Fruit fly (Drosophila melanogaster) whole organism, embryonic: Measurements from ENCODE around the gene CG13409.

Experiments
- Antp ChIP-seq: fragments of 200-800 bp; sonication (Bioruptor generic); optimal IDR thresholded peaks from 3 replicates; lab custom pipeline; 2016; ENCODE audit warnings: missing biosample characterization, missing genetic modification characterization
- CG11560 ChIP-seq: fragments of 200-800 bp; sonication (Bioruptor generic); IDR thresholded peaks from 3 replicates; pipeline ENCODE4 v1.3.6; 2022; ENCODE audit warnings: missing biosample characterization, missing genetic modification characterization
- CG12104 ChIP-seq: fragments of 200-800 bp; sonication (Bioruptor generic); optimal IDR thresholded peaks from 3 replicates; lab custom pipeline; 2016; ENCODE audit warnings: missing biosample characterization, missing genetic modification characterization
- CG12299 ChIP-seq: fragments of 200-800 bp; sonication (Bioruptor generic); optimal IDR thresholded peaks from 2 replicates; lab custom pipeline; 2018; ENCODE audit warnings: missing biosample characterization, mild to moderate bottlenecking, missing genetic modification characterization
- CG1233 ChIP-seq: fragments of 200-800 bp; sonication (Bioruptor generic); optimal IDR thresholded peaks from 4 replicates; lab custom pipeline; 2018; ENCODE audit warnings: missing biosample characterization, mild to moderate bottlenecking, missing genetic modification characterization
- CG12391 ChIP-seq: fragments of 200-800 bp; sonication (Bioruptor generic); optimal IDR thresholded peaks from 3 replicates; lab custom pipeline; 2018; ENCODE audit warnings: missing biosample characterization, mild to moderate bottlenecking, missing genetic modification characterization, moderate library complexity
- CG13287 ChIP-seq: fragments of 200-800 bp; sonication (Bioruptor generic); IDR thresholded peaks from 2 replicates; pipeline ENCODE4 v1.3.6; 2022; ENCODE audit warnings: missing biosample characterization, missing genetic modification characterization; ENCODE audit not compliant: partially characterized antibody
- CG13624 ChIP-seq: fragments of 200-800 bp; sonication (Bioruptor generic); optimal IDR thresholded peaks from 2 replicates; lab custom pipeline; 2016; ENCODE audit warnings: missing biosample characterization, missing genetic modification characterization
- CG14441 ChIP-seq: fragments of 200-800 bp; sonication (Bioruptor generic); IDR thresholded peaks from 2 replicates; pipeline ENCODE4 v1.3.6; 2022; ENCODE audit warnings: missing biosample characterization, missing genetic modification characterization
- CG16813 ChIP-seq: fragments of 200-800 bp; sonication (Bioruptor generic); IDR thresholded peaks from 3 replicates; pipeline ENCODE4 v1.3.6; 2022; ENCODE audit warnings: missing biosample characterization, missing genetic modification characterization; ENCODE audit not compliant: partially characterized antibody
- CG17328 ChIP-seq: fragments of 200-800 bp; sonication (Bioruptor generic); IDR thresholded peaks from 2 replicates; pipeline ENCODE4 v1.3.6; 2022; ENCODE audit warnings: missing biosample characterization, missing genetic modification characterization
- CG17359 ChIP-seq: fragments of 200-800 bp; sonication (Bioruptor generic); optimal IDR thresholded peaks from 3 replicates; lab custom pipeline; 2018; ENCODE audit warnings: missing biosample characterization, mild to moderate bottlenecking, missing genetic modification characterization, moderate library complexity
- CG17385 ChIP-seq: fragments of 200-800 bp; sonication (Bioruptor generic); optimal IDR thresholded peaks from 3 replicates; lab custom pipeline; 2018; ENCODE audit warnings: missing biosample characterization, mild to moderate bottlenecking, missing genetic modification characterization
- CG2120 ChIP-seq: fragments of 200-800 bp; sonication (Bioruptor generic); optimal IDR thresholded peaks from 3 replicates; lab custom pipeline; 2016; ENCODE audit warnings: missing biosample characterization, missing genetic modification characterization
- CG32532 ChIP-seq: fragments of 200-800 bp; sonication (Bioruptor generic); IDR thresholded peaks from 2 replicates; pipeline ENCODE4 v1.3.6; 2022; ENCODE audit warnings: missing biosample characterization, missing genetic modification characterization
- CG4424 ChIP-seq: fragments of 200-800 bp; sonication (Bioruptor generic); optimal IDR thresholded peaks from 3 replicates; lab custom pipeline; 2016; ENCODE audit warnings: missing biosample characterization, missing genetic modification characterization
- CG6813 ChIP-seq: fragments of 200-800 bp; sonication (Bioruptor generic); optimal IDR thresholded peaks from 2 replicates; lab custom pipeline; 2017; ENCODE audit warnings: missing biosample characterization, missing genetic modification characterization, mild to moderate bottlenecking, moderate library complexity, missing genetic modification reagents
- CG7556 ChIP-seq: fragments of 200-800 bp; sonication (Bioruptor generic); optimal IDR thresholded peaks from 2 replicates; lab custom pipeline; 2017; ENCODE audit warnings: missing biosample characterization, mild to moderate bottlenecking, missing genetic modification characterization
- CG7839 ChIP-seq: fragments of 200-800 bp; sonication (Bioruptor generic); optimal IDR thresholded peaks from 3 replicates; lab custom pipeline; 2018; ENCODE audit warnings: missing biosample characterization, mild to moderate bottlenecking, missing genetic modification characterization, moderate library complexity
- CG8290 ChIP-seq, 3 experiments: fragments of 200-800 bp; sonication (Bioruptor generic); optimal IDR thresholded peaks; 2 replicates each; lab custom pipeline; 2016 to 2019; ENCODE audit warnings: missing biosample characterization in 3 of 3, missing genetic modification characterization in 3 of 3, mild to moderate bottlenecking in 2 of 3, moderate library complexity in 1 of 3
- Doc3 ChIP-seq: fragments of 200-800 bp; sonication (Bioruptor generic); IDR thresholded peaks from 3 replicates; pipeline ENCODE4 v1.3.6; 2022; ENCODE audit warnings: missing biosample characterization, missing genetic modification characterization; ENCODE audit not compliant: partially characterized antibody
- Fer3 ChIP-seq: fragments of 200-800 bp; sonication (Bioruptor generic); optimal IDR thresholded peaks from 2 replicates; lab custom pipeline; 2018; ENCODE audit warnings: missing biosample characterization, mild to moderate bottlenecking, missing genetic modification characterization, moderate library complexity
- H2.0 ChIP-seq: fragments of 200-800 bp; sonication (Bioruptor generic); IDR thresholded peaks from 2 replicates; pipeline ENCODE4 v1.3.6; 2022; ENCODE audit warnings: missing biosample characterization, missing genetic modification characterization
- Hr51 ChIP-seq, 2 experiments: fragments of 200-800 bp; sonication (Bioruptor generic); optimal IDR thresholded peaks; 2 replicates in 1 of 2; 3 replicates in 1 of 2; lab custom pipeline; 2016 to 2018; ENCODE audit warnings: missing biosample characterization in 2 of 2, missing genetic modification characterization in 2 of 2, mild to moderate bottlenecking in 1 of 2, moderate library complexity in 1 of 2
- Med ChIP-seq: fragments of 200-800 bp; sonication (Bioruptor generic); peaks from one replicate; lab custom pipeline; 2016; ENCODE audit warnings: missing biosample characterization, missing genetic modification characterization, mild to moderate bottlenecking, inconsistent platforms, moderate library complexity
- Oli ChIP-seq: fragments of 200-800 bp; sonication (Bioruptor generic); optimal IDR thresholded peaks from 2 replicates; lab custom pipeline; 2018; ENCODE audit warnings: missing biosample characterization, mild to moderate bottlenecking, missing genetic modification characterization, moderate library complexity
- Pdp1 ChIP-seq, 2 experiments: fragments of 200-800 bp; sonication (Bioruptor generic); optimal IDR thresholded peaks; 3 replicates each; lab custom pipeline; 2016; ENCODE audit warnings: missing biosample characterization in 2 of 2, missing genetic modification characterization in 2 of 2, mild to moderate bottlenecking in 1 of 2, moderate library complexity in 1 of 2
- Xrp1 ChIP-seq: fragments of 200-800 bp; sonication (Bioruptor generic); IDR thresholded peaks from 2 replicates; pipeline ENCODE4 v1.3.6; 2022; ENCODE audit warnings: missing biosample characterization, missing genetic modification characterization
- ara ChIP-seq: fragments of 200-800 bp; sonication (Bioruptor generic); IDR thresholded peaks from 2 replicates; pipeline ENCODE4 v1.3.6; 2022; ENCODE audit warnings: missing biosample characterization, missing genetic modification characterization
- ato ChIP-seq: fragments of 200-800 bp; sonication (Bioruptor generic); IDR thresholded peaks from 2 replicates; pipeline ENCODE4 v1.3.6; 2022; ENCODE audit warnings: missing biosample characterization, missing genetic modification characterization; ENCODE audit not compliant: partially characterized antibody
- bsh ChIP-seq, 2 experiments: fragments of 200-800 bp; sonication (Bioruptor generic); optimal IDR thresholded peaks; 2 replicates each; lab custom pipeline; 2017 to 2018; ENCODE audit warnings: mild to moderate bottlenecking in 2 of 2, missing biosample characterization in 2 of 2, missing genetic modification characterization in 2 of 2, moderate library complexity in 1 of 2
- crol ChIP-seq: fragments of 200-800 bp; sonication (Bioruptor generic); IDR thresholded peaks from 2 replicates; pipeline ENCODE4 v1.3.6; 2022; ENCODE audit warnings: missing biosample characterization, missing genetic modification characterization
- crp ChIP-seq, 2 experiments: fragments of 200-800 bp; sonication (Bioruptor generic); optimal IDR thresholded peaks; 2 replicates in 1 of 2; 3 replicates in 1 of 2; lab custom pipeline; 2017; ENCODE audit warnings: missing biosample characterization in 2 of 2, missing genetic modification characterization in 2 of 2, mild to moderate bottlenecking in 1 of 2, moderate library complexity in 1 of 2
- dimm ChIP-seq: fragments of 200-800 bp; sonication (Bioruptor generic); IDR thresholded peaks from 2 replicates; pipeline ENCODE4 v1.3.6; 2022; ENCODE audit warnings: missing biosample characterization, missing genetic modification characterization
- her ChIP-seq: fragments of 200-800 bp; sonication (Bioruptor generic); optimal IDR thresholded peaks from 2 replicates; lab custom pipeline; 2016; ENCODE audit warnings: missing biosample characterization, missing genetic modification characterization
- hkb ChIP-seq, 2 experiments: fragments of 200-800 bp in 1 of 2; fragments of >200 bp in 1 of 2; sonication (Bioruptor generic) in 1 of 2; IDR thresholded peaks in 1 of 2; optimal IDR thresholded peaks in 1 of 2; 2 replicates each; pipeline versions ENCODE4 v1.3.6 to Lab custom; 2017 to 2022; ENCODE audit warnings: missing biosample characterization in 1 of 2, missing genetic modification characterization in 1 of 2
- ind ChIP-seq: fragments of 200-800 bp; sonication (Bioruptor generic); optimal IDR thresholded peaks from 3 replicates; lab custom pipeline; 2016; ENCODE audit warnings: missing biosample characterization, missing genetic modification characterization
- jing ChIP-seq: fragments of 200-800 bp; sonication (Bioruptor generic); optimal IDR thresholded peaks from 2 replicates; lab custom pipeline; 2018; ENCODE audit warnings: missing biosample characterization, mild to moderate bottlenecking, missing genetic modification characterization
- lilli ChIP-seq: fragments of 200-800 bp; sonication (Bioruptor generic); optimal IDR thresholded peaks from 3 replicates; lab custom pipeline; 2016; ENCODE audit warnings: missing biosample characterization, missing genetic modification characterization
- lov ChIP-seq, 2 experiments: fragments of 200-800 bp in 1 of 2; fragments of >200 bp in 1 of 2; sonication (Bioruptor generic) in 1 of 2; IDR thresholded peaks in 1 of 2; optimal IDR thresholded peaks in 1 of 2; 2 replicates in 1 of 2; 3 replicates in 1 of 2; pipeline versions ENCODE4 v1.3.6 to Lab custom; 2017 to 2022; ENCODE audit warnings: missing biosample characterization in 1 of 2, missing genetic modification characterization in 1 of 2
- luna ChIP-seq: fragments of 200-800 bp; sonication (Bioruptor generic); optimal IDR thresholded peaks from 2 replicates; lab custom pipeline; 2016; ENCODE audit warnings: missing biosample characterization, missing genetic modification characterization
- mam ChIP-seq: fragments of 200-800 bp; sonication (Bioruptor generic); optimal IDR thresholded peaks from 3 replicates; lab custom pipeline; 2016; ENCODE audit warnings: missing biosample characterization, missing genetic modification characterization
- pzg ChIP-seq: fragments of 200-800 bp; sonication (Bioruptor generic); optimal IDR thresholded peaks from 3 replicates; lab custom pipeline; 2018; ENCODE audit warnings: missing biosample characterization, mild to moderate bottlenecking, missing genetic modification characterization, moderate library complexity
- row ChIP-seq: fragments of 200-800 bp; sonication (Bioruptor generic); IDR thresholded peaks from 3 replicates; pipeline ENCODE4 v1.3.6; 2022; ENCODE audit warnings: missing biosample characterization, missing genetic modification characterization
- sima ChIP-seq: fragments of 200-800 bp; sonication (Bioruptor generic); optimal IDR thresholded peaks from 2 replicates; lab custom pipeline; 2016; ENCODE audit warnings: missing biosample characterization, missing genetic modification characterization
- so ChIP-seq: fragments of 200-800 bp; sonication (Bioruptor generic); IDR thresholded peaks from 3 replicates; pipeline ENCODE4 v1.3.6; 2022; ENCODE audit warnings: missing biosample characterization, missing genetic modification characterization
- sob ChIP-seq: fragments of 200-800 bp; sonication (Bioruptor generic); IDR thresholded peaks from 2 replicates; pipeline ENCODE4 v1.3.6; 2022; ENCODE audit warnings: missing biosample characterization, missing genetic modification characterization
- zfh2 ChIP-seq: fragments of 200-800 bp; sonication (Bioruptor generic); optimal IDR thresholded peaks from 2 replicates; lab custom pipeline; 2016; ENCODE audit warnings: missing biosample characterization, missing genetic modification characterization

CG13409 gene

dm6 chr3R:22025320-22025719 lies 6.4 kb downstream of the CG13409 start, which contains the start of gene CG6028 (continued):
- TF ChIP-seq CG1233 = peak; percentile 4
- peak in 1 of 2 experiments; percentile 6 for TF ChIP-seq Hr51 (GFP tag; optimal IDR thresholded peaks at IDR 0.05; lab: Kevin White, UChicago)
- peak in 1 of 2 experiments; percentile 13 for TF ChIP-seq crp (GFP tag; optimal IDR thresholded peaks at IDR 0.05; lab: Kevin White, UChicago)
- TF ChIP-seq Xrp1 (GFP tag; lab: Robert Waterston, UW) = peak; percentile 46
- no peak for TF ChIP-seq ato (GFP tag; lab: Robert Waterston, UW)
- peak in 1 of 2 experiments; percentile 92 for TF ChIP-seq Pdp1 (GFP tag; optimal IDR thresholded peaks at IDR 0.05; lab: Kevin White, UChicago)
- peak; percentile 6 for TF ChIP-seq CG17359 (tag; lab: Kevin White, UChicago)
- no peak for TF ChIP-seq CG13624 (GFP tag; lab: Kevin White, UChicago)
- TF ChIP-seq CG32532 (GFP tag; lab: Robert Waterston, UW) = peak; percentile 63
- peak; percentile 52 for TF ChIP-seq sob (GFP tag; lab: Robert Waterston, UW)
- TF ChIP-seq so = 0 out of 3 replicates have a peak, but pooled peaks have one; percentile 26
- peak; percentile 28 for TF ChIP-seq zfh2 (GFP tag; lab: Kevin White, UChicago)
- TF ChIP-seq dimm = no peak
- no peak for TF ChIP-seq CG12299
- no peak for TF ChIP-seq CG11560 (tag; lab: Robert Waterston, UW)
- no peak for TF ChIP-seq CG6813 (GFP tag; lab: Kevin White, UChicago)
- TF ChIP-seq ind (GFP tag; lab: Kevin White, UChicago) = peak; percentile 12
- TF ChIP-seq CG7556 (GFP tag; lab: Kevin White, UChicago) = peak; percentile 6
- TF ChIP-seq CG17385 (GFP tag; lab: Kevin White, UChicago) = peak; percentile 5
- TF ChIP-seq CG4424 (GFP tag; lab: Kevin White, UChicago) = peak; percentile 20
- TF ChIP-seq luna = no peak
- TF ChIP-seq bsh (GFP tag; optimal IDR thresholded peaks at IDR 0.05; lab: Kevin White, UChicago) = peak in 1 of 2 experiments; percentile 17
- TF ChIP-seq Fer3 (tag; lab: Kevin White, UChicago) = no peak
- TF ChIP-seq CG17328 (GFP tag; lab: Robert Waterston, UW) = peak; percentile 45; the same call in 1 of the 2 replicates
- TF ChIP-seq mam = peak; percentile 33
- TF ChIP-seq Doc3 (GFP tag; lab: Robert Waterston, UW) = peak; percentile 40; the same call in 1 of the 3 replicates
- peak; percentile 53 for TF ChIP-seq lilli (GFP tag; lab: Kevin White, UChicago)
- no peak for TF ChIP-seq hkb (optimal IDR thresholded peaks at IDR 0.05; lab: Kevin White, UChicago)
- peak; percentile 49; the same call in 1 of the 2 replicates for TF ChIP-seq hkb (GFP tag; IDR thresholded peaks at IDR 0.05; lab: Robert Waterston, UW)
- no peak for TF ChIP-seq crol
- TF ChIP-seq Med (GFP tag; lab: Kevin White, UChicago) = peak; percentile 89
- TF ChIP-seq lov (optimal IDR thresholded peaks at IDR 0.05; lab: Kevin White, UChicago) = no peak
- no peak for TF ChIP-seq lov (GFP tag; IDR thresholded peaks at IDR 0.05; lab: Robert Waterston, UW)
- TF ChIP-seq CG16813 = no peak
- peak; percentile 68 for TF ChIP-seq row (GFP tag; lab: Robert Waterston, UW)
- no peak for TF ChIP-seq Oli (tag; lab: Kevin White, UChicago)
- TF ChIP-seq CG12104 (GFP tag; lab: Kevin White, UChicago) = no peak
- TF ChIP-seq Antp (GFP tag; lab: Kevin White, UChicago) = peak; percentile 33
- TF ChIP-seq H2.0 (GFP tag; lab: Robert Waterston, UW) = 0 out of 2 replicates have a peak, but pooled peaks have one; percentile 34
- TF ChIP-seq CG13287 = peak; percentile 39
- TF ChIP-seq ara (GFP tag; lab: Robert Waterston, UW) = no peak
- TF ChIP-seq sima (GFP tag; lab: Kevin White, UChicago) = no peak
- no peak for TF ChIP-seq CG8290 (GFP tag; optimal IDR thresholded peaks at IDR 0.05; lab: Kevin White, UChicago)
- TF ChIP-seq CG8290 (tag; optimal IDR thresholded peaks at IDR 0.05; lab: Kevin White, UChicago) = peak in 1 of 2 experiments; percentile 70
- TF ChIP-seq CG2120 (GFP tag; lab: Kevin White, UChicago) = peak; percentile 60
- TF ChIP-seq CG12391 (tag; lab: Kevin White, UChicago) = no peak
- peak; percentile 9 for TF ChIP-seq her (GFP tag; lab: Kevin White, UChicago)
- no peak for TF ChIP-seq jing (GFP tag; lab: Kevin White, UChicago)
- TF ChIP-seq CG7839 (tag; lab: Kevin White, UChicago) = peak; percentile 27
- peak; percentile 32 for TF ChIP-seq pzg
- TF ChIP-seq CG14441 (GFP tag; lab: Robert Waterston, UW) = peak; percentile 17; the same call in 1 of the 2 replicates
